Worm (Caenorhabditis elegans) whole organism, midembryonic: ENCODE data around the gene pod-2.

ENCODE experiments used
- T22C8.4 ChIP-seq: fragments of 200-800 bp; sonication (Bioruptor generic); IDR thresholded peaks from 2 replicates; pipeline ENCODE4 v1.3.6; 2022; ENCODE audit warnings: missing genetic modification characterization, missing compliant biosample characterization
- flt-1 ChIP-seq: fragments of 200-800 bp; sonication (Bioruptor generic); IDR thresholded peaks from 2 replicates; pipeline ENCODE4 v1.3.6; 2022; ENCODE audit warnings: missing genetic modification characterization, missing compliant biosample characterization
- klf-2 ChIP-seq: fragments of 200-800 bp; sonication (Bioruptor generic); conservative IDR thresholded peaks from 2 replicates; pipeline ENCODE4 v1.3.6; 2022; ENCODE audit warnings: missing genetic modification reagents, missing genetic modification characterization, missing compliant biosample characterization
- ref-1 ChIP-seq: fragments of 200-800 bp; sonication (Bioruptor generic); conservative IDR thresholded peaks from 2 replicates; pipeline ENCODE4 v1.3.6; 2022; ENCODE audit warnings: missing genetic modification reagents, missing genetic modification characterization, missing compliant biosample characterization
- tab-1 ChIP-seq: fragments of 200-800 bp; sonication (Bioruptor generic); IDR thresholded peaks from 2 replicates; pipeline ENCODE4 v1.3.6; 2022; ENCODE audit warnings: missing genetic modification characterization, missing compliant biosample characterization
- ztf-23 ChIP-seq: fragments of 200-800 bp; sonication (Bioruptor generic); IDR thresholded peaks from 2 replicates; pipeline ENCODE4 v1.3.6; 2022; ENCODE audit warnings: missing genetic modification reagents, missing genetic modification characterization, missing compliant biosample characterization
- ztf-29 ChIP-seq: fragments of 200-800 bp; sonication (Bioruptor generic); IDR thresholded peaks from 2 replicates; pipeline ENCODE4 v1.3.6; 2022; ENCODE audit warnings: missing genetic modification reagents, missing genetic modification characterization, missing compliant biosample characterization

- no peak for TF ChIP-seq ztf-29 (GFP tag; lab: Robert Waterston, UW)
- TF ChIP-seq ref-1 (GFP tag; lab: Robert Waterston, UW), result no peak
- no peak for TF ChIP-seq flt-1 (GFP tag; lab: Robert Waterston, UW)
- no peak for TF ChIP-seq T22C8.4
- no peak for TF ChIP-seq klf-2 (GFP tag; lab: Robert Waterston, UW)
- TF ChIP-seq ztf-23 (GFP tag; lab: Robert Waterston, UW), result no peak
- no peak for TF ChIP-seq tab-1 (GFP tag; lab: Robert Waterston, UW)
These were observed 26.7 kb downstream of the pod-2 start, which contains the start of gene T23F4.2 for ce11 chrII:1163275-1163674.
